Fruit fly (Drosophila melanogaster) whole organism, embryonic: ENCODE results near the gene Obp93a.
A peak's percentile ranks its signal among the peaks of the same experiment; 100 is the strongest.

Experiments used
- Aef1 ChIP-seq: fragments of 200-800 bp; sonication (Bioruptor generic); IDR thresholded peaks from 3 replicates; pipeline ENCODE4 v1.3.6; 2022; ENCODE audit warnings: missing biosample characterization, missing genetic modification characterization
- Atf6 ChIP-seq: fragments of 200-800 bp; sonication (Bioruptor generic); IDR thresholded peaks from 2 replicates; pipeline ENCODE4 v1.3.6; 2022; ENCODE audit warnings: missing biosample characterization, missing genetic modification characterization
- Blimp-1 ChIP-seq: fragments of 200-800 bp; sonication (Bioruptor generic); optimal IDR thresholded peaks from 3 replicates; lab custom pipeline; 2018; ENCODE audit warnings: missing biosample characterization, missing genetic modification characterization, mild to moderate bottlenecking, moderate library complexity, missing genetic modification reagents
- CG10366 ChIP-seq: fragments of 200-800 bp; sonication (Bioruptor generic); IDR thresholded peaks from 2 replicates; pipeline ENCODE4 v1.3.6; 2022; ENCODE audit warnings: missing biosample characterization, missing genetic modification characterization
- CG10462 ChIP-seq: fragments of 200-800 bp; sonication (Bioruptor generic); optimal IDR thresholded peaks from 2 replicates; lab custom pipeline; 2016; ENCODE audit warnings: missing biosample characterization, missing genetic modification characterization
- CG11093 ChIP-seq: fragments of 200-800 bp; sonication (Bioruptor generic); IDR thresholded peaks from 3 replicates; pipeline ENCODE4 v1.3.6; 2022; ENCODE audit warnings: missing biosample characterization, missing genetic modification characterization
- CG12659 ChIP-seq: fragments of 200-800 bp; sonication (Bioruptor generic); optimal IDR thresholded peaks from 3 replicates; lab custom pipeline; 2017; ENCODE audit warnings: mild to moderate bottlenecking, missing biosample characterization, missing genetic modification reagents, missing genetic modification characterization
- CG13424 ChIP-seq: fragments of 200-800 bp; sonication (Bioruptor generic); optimal IDR thresholded peaks from 2 replicates; lab custom pipeline; 2019; ENCODE audit warnings: missing biosample characterization, mild to moderate bottlenecking, missing genetic modification characterization, moderate library complexity
- CG14710 ChIP-seq: fragments of 200-800 bp; sonication (Bioruptor generic); optimal IDR thresholded peaks from 3 replicates; lab custom pipeline; 2019; ENCODE audit warnings: missing biosample characterization, mild to moderate bottlenecking, missing genetic modification characterization, moderate library complexity
- CG15601 ChIP-seq: fragments of 200-800 bp; sonication (Bioruptor generic); optimal IDR thresholded peaks from 3 replicates; lab custom pipeline; 2019; ENCODE audit warnings: missing biosample characterization, mild to moderate bottlenecking, missing genetic modification characterization, moderate library complexity
- CG17361 ChIP-seq: fragments of 200-800 bp; sonication (Bioruptor generic); IDR thresholded peaks from 3 replicates; pipeline ENCODE4 v1.3.6; 2022; ENCODE audit warnings: missing biosample characterization, missing genetic modification characterization
- CG30403 ChIP-seq: fragments of 200-800 bp; sonication (Bioruptor generic); optimal IDR thresholded peaks from 3 replicates; lab custom pipeline; 2016; ENCODE audit warnings: missing biosample characterization, missing genetic modification characterization
- CG34422 ChIP-seq: fragments of 200-800 bp; sonication (Bioruptor generic); IDR thresholded peaks from 3 replicates; pipeline ENCODE4 v1.3.6; 2022; ENCODE audit warnings: missing biosample characterization, missing genetic modification characterization
- CG4328 ChIP-seq: fragments of 200-800 bp; sonication (Bioruptor generic); optimal IDR thresholded peaks from 3 replicates; lab custom pipeline; 2017; ENCODE audit warnings: missing biosample characterization, missing genetic modification reagents, missing genetic modification characterization
- CG8924 ChIP-seq: fragments of 200-800 bp; optimal IDR thresholded peaks from 3 replicates; lab custom pipeline; 2019; ENCODE audit warnings: missing biosample characterization, mild to moderate bottlenecking, missing genetic modification characterization, moderate library complexity
- CG9817 ChIP-seq: fragments of 200-800 bp; sonication (Bioruptor generic); optimal IDR thresholded peaks from 2 replicates; lab custom pipeline; 2018; ENCODE audit warnings: missing biosample characterization, mild to moderate bottlenecking, missing genetic modification characterization, moderate library complexity
- Gsc ChIP-seq: fragments of 200-800 bp; sonication (Bioruptor generic); IDR thresholded peaks from 2 replicates; pipeline ENCODE4 v1.3.6; 2022; ENCODE audit warnings: missing biosample characterization, missing genetic modification characterization
- HLH4C ChIP-seq: fragments of 200-800 bp; sonication (Bioruptor generic); IDR thresholded peaks from 3 replicates; pipeline ENCODE4 v1.3.6; 2022; ENCODE audit warnings: missing biosample characterization, missing genetic modification characterization; ENCODE audit not compliant: partially characterized antibody
- Hey ChIP-seq: fragments of 200-800 bp; sonication (Bioruptor generic); optimal IDR thresholded peaks from 3 replicates; lab custom pipeline; 2018; ENCODE audit warnings: missing biosample characterization, mild to moderate bottlenecking, missing genetic modification characterization
- HmgZ ChIP-seq: fragments of 200-800 bp; sonication (Bioruptor generic); optimal IDR thresholded peaks from 2 replicates; lab custom pipeline; 2018; ENCODE audit warnings: missing biosample characterization, mild to moderate bottlenecking, missing genetic modification characterization
- Hr3 ChIP-seq: fragments of 200-800 bp; sonication (Bioruptor generic); optimal IDR thresholded peaks from 3 replicates; lab custom pipeline; 2016; ENCODE audit warnings: missing biosample characterization, missing genetic modification characterization
- Hsf ChIP-seq: fragments of 200-800 bp; sonication (Bioruptor generic); optimal IDR thresholded peaks from 3 replicates; lab custom pipeline; 2016; ENCODE audit warnings: missing biosample characterization, missing genetic modification characterization
- MBD-R2 ChIP-seq: fragments of 200-800 bp; sonication (Bioruptor generic); IDR thresholded peaks from 2 replicates; pipeline ENCODE4 v1.3.6; 2022; ENCODE audit warnings: missing biosample characterization, missing genetic modification characterization
- Meics ChIP-seq: fragments of 200-800 bp; sonication (Bioruptor generic); optimal IDR thresholded peaks from 2 replicates; lab custom pipeline; 2017; ENCODE audit warnings: missing biosample characterization, mild to moderate bottlenecking, missing genetic modification characterization
- Nf-YA ChIP-seq: fragments of 200-800 bp; sonication (Bioruptor generic); IDR thresholded peaks from 2 replicates; pipeline ENCODE4 v1.3.6; 2022; ENCODE audit warnings: missing biosample characterization, missing genetic modification characterization
- Nf-YB ChIP-seq: fragments of 200-800 bp; sonication (Bioruptor generic); optimal IDR thresholded peaks from 3 replicates; lab custom pipeline; 2019; ENCODE audit warnings: missing biosample characterization, mild to moderate bottlenecking, missing genetic modification characterization, moderate library complexity
- Nf-YC ChIP-seq: fragments of 200-800 bp; optimal IDR thresholded peaks from 3 replicates; lab custom pipeline; 2019; ENCODE audit warnings: missing biosample characterization, mild to moderate bottlenecking, missing genetic modification characterization, moderate library complexity
- Opbp ChIP-seq: fragments of 200-800 bp; sonication (Bioruptor generic); IDR thresholded peaks from 3 replicates; pipeline ENCODE4 v1.3.6; 2022; ENCODE audit warnings: missing biosample characterization, missing genetic modification characterization; ENCODE audit not compliant: partially characterized antibody
- Sry-δ ChIP-seq: fragments of 200-800 bp; sonication (Bioruptor generic); optimal IDR thresholded peaks from 2 replicates; lab custom pipeline; 2016; ENCODE audit warnings: missing biosample characterization, missing genetic modification characterization
- ap ChIP-seq: fragments of 200-800 bp; sonication (Bioruptor generic); IDR thresholded peaks from 2 replicates; pipeline ENCODE4 v1.3.6; 2022; ENCODE audit warnings: missing biosample characterization, missing genetic modification characterization
- bcd ChIP-seq: fragments of 200-800 bp; sonication (Bioruptor generic); optimal IDR thresholded peaks from 2 replicates; lab custom pipeline; 2017; ENCODE audit warnings: missing biosample characterization, mild to moderate bottlenecking, missing genetic modification characterization
- cato ChIP-seq: fragments of 200-800 bp; sonication (Bioruptor generic); optimal IDR thresholded peaks from 2 replicates; lab custom pipeline; 2016; ENCODE audit warnings: missing biosample characterization, missing genetic modification characterization, borderline replicate concordance
- dan ChIP-seq: fragments of 200-800 bp; sonication (Bioruptor generic); IDR thresholded peaks from 2 replicates; pipeline ENCODE4 v1.3.6; 2022; ENCODE audit warnings: missing biosample characterization, missing genetic modification characterization
- eyg ChIP-seq: fragments of 200-800 bp; sonication (Bioruptor generic); optimal IDR thresholded peaks from 3 replicates; lab custom pipeline; 2016; ENCODE audit warnings: missing biosample characterization, missing genetic modification characterization
- fd64A ChIP-seq: fragments of 200-800 bp; sonication (Bioruptor generic); optimal IDR thresholded peaks from 3 replicates; lab custom pipeline; 2018; ENCODE audit warnings: missing biosample characterization, mild to moderate bottlenecking, missing genetic modification characterization
- fru ChIP-seq: fragments of >200 bp; optimal IDR thresholded peaks from 2 replicates; lab custom pipeline; 2017
- ind ChIP-seq: fragments of 200-800 bp; sonication (Bioruptor generic); optimal IDR thresholded peaks from 3 replicates; lab custom pipeline; 2016; ENCODE audit warnings: missing biosample characterization, missing genetic modification characterization
- insv ChIP-seq, 2 experiments: fragments of 200-800 bp; sonication (Bioruptor generic); optimal IDR thresholded peaks; 3 replicates each; lab custom pipeline; 2016 to 2018; ENCODE audit warnings: missing biosample characterization in 2 of 2, missing genetic modification characterization in 2 of 2
- inv ChIP-seq: fragments of 200-800 bp; sonication (Bioruptor generic); IDR thresholded peaks from 2 replicates; pipeline ENCODE4 v1.3.6; 2022; ENCODE audit warnings: missing biosample characterization, missing genetic modification characterization; ENCODE audit not compliant: partially characterized antibody
- knrl ChIP-seq: fragments of 200-800 bp; sonication (Bioruptor generic); IDR thresholded peaks from 3 replicates; pipeline ENCODE4 v1.3.6; 2022; ENCODE audit warnings: missing biosample characterization, missing genetic modification characterization; ENCODE audit not compliant: partially characterized antibody
- lola ChIP-seq, 3 experiments: fragments of >200 bp in 2 of 3; fragments of 200-800 bp in 1 of 3; sonication (Bioruptor generic) in 1 of 3; optimal IDR thresholded peaks; 2 replicates each; lab custom pipeline; 2017 to 2019; ENCODE audit warnings: missing biosample characterization in 3 of 3, missing genetic modification characterization in 3 of 3, mild to moderate bottlenecking in 1 of 3, moderate library complexity in 1 of 3
- nmo ChIP-seq: fragments of 200-800 bp; sonication (Bioruptor generic); optimal IDR thresholded peaks from 2 replicates; lab custom pipeline; 2018; ENCODE audit warnings: missing biosample characterization, mild to moderate bottlenecking, missing genetic modification characterization, moderate library complexity
- pfk ChIP-seq: fragments of 200-800 bp; sonication (Bioruptor generic); optimal IDR thresholded peaks from 2 replicates; lab custom pipeline; 2018; ENCODE audit warnings: missing biosample characterization, mild to moderate bottlenecking, missing genetic modification characterization, moderate library complexity
- phol ChIP-seq: fragments of 200-800 bp; sonication (Bioruptor generic); optimal IDR thresholded peaks from 3 replicates; lab custom pipeline; 2018; ENCODE audit warnings: missing biosample characterization, mild to moderate bottlenecking, missing genetic modification characterization, moderate library complexity
- seq ChIP-seq: fragments of 200-800 bp; sonication (Bioruptor generic); IDR thresholded peaks from 2 replicates; pipeline ENCODE4 v1.3.6; 2022; ENCODE audit warnings: missing biosample characterization, missing genetic modification characterization
- stwl ChIP-seq: fragments of 200-800 bp; sonication (Bioruptor generic); optimal IDR thresholded peaks from 3 replicates; lab custom pipeline; 2018; ENCODE audit warnings: missing biosample characterization, mild to moderate bottlenecking, missing genetic modification characterization, moderate library complexity
- tna ChIP-seq: fragments of 200-800 bp; sonication (Bioruptor generic); IDR thresholded peaks from 2 replicates; pipeline ENCODE4 v1.3.6; 2022; ENCODE audit warnings: missing biosample characterization, missing genetic modification characterization; ENCODE audit not compliant: partially characterized antibody
- trem ChIP-seq: fragments of 200-800 bp; optimal IDR thresholded peaks from 3 replicates; lab custom pipeline; 2019; ENCODE audit warnings: missing biosample characterization, mild to moderate bottlenecking, missing genetic modification characterization, moderate library complexity
- vnd ChIP-seq: fragments of 200-800 bp; sonication (Bioruptor generic); IDR thresholded peaks from 3 replicates; pipeline ENCODE4 v1.3.6; 2022; ENCODE audit warnings: missing biosample characterization, missing genetic modification characterization; ENCODE audit not compliant: partially characterized antibody
- wek ChIP-seq: fragments of 200-800 bp; sonication (Bioruptor generic); optimal IDR thresholded peaks from 3 replicates; lab custom pipeline; 2018; ENCODE audit warnings: missing biosample characterization, mild to moderate bottlenecking, missing genetic modification characterization, moderate library complexity

The Obp93a gene

DNA sequence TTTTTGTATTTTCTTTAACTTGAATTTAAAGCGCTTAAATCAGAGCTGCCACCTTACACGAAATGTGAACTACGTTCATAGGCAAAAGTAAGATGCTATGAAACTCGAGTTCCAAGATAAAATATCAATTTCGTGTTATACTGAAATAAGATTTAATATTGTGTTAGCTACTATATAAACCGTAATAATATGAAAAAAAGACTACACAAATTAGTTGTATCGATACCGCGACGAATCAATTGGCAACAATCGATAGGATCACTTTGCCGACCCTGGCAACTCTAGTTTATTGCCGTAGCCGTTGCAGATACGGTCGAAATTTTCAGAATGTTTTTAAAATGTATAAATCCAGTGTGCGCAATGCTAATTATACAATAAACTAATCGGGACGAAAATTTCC, 10.9 kb upstream of the Obp93a start, which contains the start of gene SNF4Agamma (continued):
- TF ChIP-seq inv (GFP tag; lab: Robert Waterston, UW): peak; percentile 68
- TF ChIP-seq Nf-YC (tag; lab: Kevin White, UChicago): peak; percentile 58
- no peak for TF ChIP-seq Meics (GFP tag; lab: Kevin White, UChicago)
- TF ChIP-seq CG13424 (tag; lab: Kevin White, UChicago): peak; percentile 11
- TF ChIP-seq fd64A: no peak
- TF ChIP-seq Hsf (GFP tag; lab: Kevin White, UChicago): peak; percentile 4
- TF ChIP-seq CG10366 (GFP tag; lab: Robert Waterston, UW): peak; percentile 45; the same call in 1 of the 2 replicates
- TF ChIP-seq vnd (GFP tag; lab: Robert Waterston, UW): peak; percentile 78
- TF ChIP-seq trem (tag; lab: Kevin White, UChicago): peak; percentile 63
- no peak for TF ChIP-seq fru (lab: Kevin White, UChicago)
- no peak for TF ChIP-seq dan (GFP tag; lab: Robert Waterston, UW)
- TF ChIP-seq nmo: peak; percentile 49
- TF ChIP-seq MBD-R2 (GFP tag; lab: Robert Waterston, UW): peak; percentile 36; the same call in 1 of the 2 replicates
- TF ChIP-seq wek: no peak
- peak; percentile 84 for TF ChIP-seq stwl (tag; lab: Kevin White, UChicago)
- TF ChIP-seq CG14710 (tag; lab: Kevin White, UChicago): peak; percentile 48
- no peak for TF ChIP-seq ind (GFP tag; lab: Kevin White, UChicago)
- TF ChIP-seq ap (GFP tag; lab: Robert Waterston, UW): no peak
- TF ChIP-seq Gsc (GFP tag; lab: Robert Waterston, UW): no peak
- TF ChIP-seq HmgZ (tag; lab: Kevin White, UChicago): peak; percentile 53
- peak in 1 of 2 experiments; percentile 58 for TF ChIP-seq insv (GFP tag; optimal IDR thresholded peaks at IDR 0.05; lab: Kevin White, UChicago)
- TF ChIP-seq eyg (GFP tag; lab: Kevin White, UChicago): no peak
- TF ChIP-seq Blimp-1 (GFP tag; lab: Kevin White, UChicago): peak; percentile 7
- TF ChIP-seq Sry-δ (GFP tag; lab: Kevin White, UChicago): peak; percentile 50
- no peak for TF ChIP-seq Hey (tag; lab: Kevin White, UChicago)
- peak; percentile 51; the same call in 2 of the 3 replicates for TF ChIP-seq CG17361 (GFP tag; lab: Robert Waterston, UW)
- peak; percentile 19 for TF ChIP-seq Hr3 (GFP tag; lab: Kevin White, UChicago)
- TF ChIP-seq Aef1 (GFP tag; lab: Robert Waterston, UW): 0 out of 3 replicates have a peak, but pooled peaks have one; percentile 28
- no peak for TF ChIP-seq CG8924 (tag; lab: Kevin White, UChicago)
- no peak for TF ChIP-seq Nf-YA (GFP tag; lab: Robert Waterston, UW)
- TF ChIP-seq knrl (GFP tag; lab: Robert Waterston, UW): peak; percentile 77
- TF ChIP-seq tna (GFP tag; lab: Robert Waterston, UW): no peak
- TF ChIP-seq cato (GFP tag; lab: Kevin White, UChicago): no peak
- TF ChIP-seq HLH4C (GFP tag; lab: Robert Waterston, UW): peak; percentile 53; the same call in 2 of the 3 replicates
- TF ChIP-seq phol (tag; lab: Kevin White, UChicago): peak; percentile 46
- peak; percentile 41; the same call in 1 of the 2 replicates for TF ChIP-seq Atf6 (GFP tag; lab: Robert Waterston, UW)
- TF ChIP-seq CG34422 (GFP tag; lab: Robert Waterston, UW): 0 out of 3 replicates have a peak, but pooled peaks have one; percentile 19
- TF ChIP-seq CG11093: no peak
- no peak for TF ChIP-seq CG4328 (GFP tag; lab: Kevin White, UChicago)
- TF ChIP-seq lola (GFP tag; optimal IDR thresholded peaks at IDR 0.05; lab: Kevin White, UChicago): no peak
- TF ChIP-seq Nf-YB (GFP tag; lab: Kevin White, UChicago): no peak
- no peak for TF ChIP-seq CG10462 (GFP tag; lab: Kevin White, UChicago)
- TF ChIP-seq bcd (GFP tag; lab: Kevin White, UChicago): no peak
- TF ChIP-seq pfk (GFP tag; lab: Kevin White, UChicago): no peak
- peak; percentile 39 for TF ChIP-seq CG15601
- peak; percentile 44 for TF ChIP-seq CG12659
- TF ChIP-seq seq (GFP tag; lab: Robert Waterston, UW): 0 out of 2 replicates have a peak, but pooled peaks have one; percentile 12
- TF ChIP-seq CG9817 (tag; lab: Kevin White, UChicago): peak; percentile 45
- TF ChIP-seq Opbp (GFP tag; lab: Robert Waterston, UW): peak; percentile 58; the same call in 2 of the 3 replicates
- TF ChIP-seq CG30403 (GFP tag; lab: Kevin White, UChicago): peak; percentile 62
